Worm (Caenorhabditis elegans): ENCODE measurements around the gene srh-149.

The srh-149 gene

ce11 chrV:15833622-15834021, 7.4 kb downstream of the srh-149 start, which contains the start of gene srbc-54:
Gene srbc-54, minus strand, starts transcription at chrV:15833722.
- no peak for TF ChIP-seq ztf-11 (tag; optimal IDR thresholded peaks at IDR 0.05)
- no peak for TF ChIP-seq lsy-2 (tag; optimal IDR thresholded peaks at IDR 0.05)
- TF ChIP-seq gmeb-1 (tag; optimal IDR thresholded peaks at IDR 0.05) = no peak
- no peak for TF ChIP-seq nhr-10 (tag; optimal IDR thresholded peaks at IDR 0.05)
- no peak for TF ChIP-seq lin-39 (tag; optimal IDR thresholded peaks at IDR 0.05)
- TF ChIP-seq elt-1 (tag; optimal IDR thresholded peaks at IDR 0.05) = no peak
- TF ChIP-seq alr-1 (tag; optimal IDR thresholded peaks at IDR 0.05) = no peak
- TF ChIP-seq unc-62 (GFP tag; optimal IDR thresholded peaks at IDR 0.05) = no peak
- TF ChIP-seq crh-2 (tag; optimal IDR thresholded peaks at IDR 0.05) = no peak

ce11 chrV:15831586-15831985, 9.4 kb downstream of the srh-149 start, which contains the start of gene srbc-56:
Gene srbc-56, minus strand, starts transcription at chrV:15831686.
- no peak for TF ChIP-seq aly-2 (tag; optimal IDR thresholded peaks at IDR 0.05)
- no peak for TF ChIP-seq ceh-16 (tag; optimal IDR thresholded peaks at IDR 0.05)
- TF ChIP-seq sem-4 (tag; optimal IDR thresholded peaks at IDR 0.05) = no peak
- no peak for TF ChIP-seq gmeb-1 (tag; optimal IDR thresholded peaks at IDR 0.05)

ce11 chrV:15829907-15830306, 11.1 kb downstream of the srh-149 start, which contains the start of gene srbc-55:
Gene srbc-55, minus strand, starts transcription at chrV:15830007.
- TF ChIP-seq mab-5 (tag; optimal IDR thresholded peaks at IDR 0.05) (no peak), C34F6.9 (tag; optimal IDR thresholded peaks at IDR 0.05) (no peak)

- TF ChIP-seq ztf-4 (tag; optimal IDR thresholded peaks at IDR 0.05) (no peak), nhr-23 (tag; optimal IDR thresholded peaks at IDR 0.05) (no peak), fos-1 (tag; optimal IDR thresholded peaks at IDR 0.05) (no peak), ceh-16 (tag; optimal IDR thresholded peaks at IDR 0.05) (no peak), mab-5 (tag; optimal IDR thresholded peaks at IDR 0.05) (no peak), snpc-4 (tag; optimal IDR thresholded peaks at IDR 0.05) (no peak), Y55F3AM.14 (GFP tag; optimal IDR thresholded peaks at IDR 0.05) (no peak), nhr-25 (tag; optimal IDR thresholded peaks at IDR 0.05) (no peak), elt-1 (tag; optimal IDR thresholded peaks at IDR 0.05) (no peak), sem-4 (tag; optimal IDR thresholded peaks at IDR 0.05) (no peak), egl-27 (tag; optimal IDR thresholded peaks at IDR 0.05) (no peak), alr-1 (tag; optimal IDR thresholded peaks at IDR 0.05) (no peak), nhr-237 (tag; optimal IDR thresholded peaks at IDR 0.05) (no peak)
These were observed 14.9 kb downstream of the srh-149 start, which contains the start of gene srbc-51 for ce11 chrV:15826110-15826509. Gene srbc-51, plus strand, starts transcription at chrV:15826410.

ce11 chrV:15824866-15825265, 16.1 kb downstream of the srh-149 start, which contains the start of gene srbc-50:
Gene srbc-50, minus strand, starts transcription at chrV:15824966.
- TF ChIP-seq nhr-21 (tag; optimal IDR thresholded peaks at IDR 0.05) (no peak), dmd-4 (tag; optimal IDR thresholded peaks at IDR 0.05) (no peak)

ce11 chrV:15821398-15821797, 19.6 kb downstream of the srh-149 start, which contains the start of gene srbc-49:
Gene srbc-49, plus strand, starts transcription at chrV:15821698.
- TF ChIP-seq lin-13 (GFP tag; optimal IDR thresholded peaks at IDR 0.05) (no peak), ceh-16 (tag; optimal IDR thresholded peaks at IDR 0.05) (no peak), F13H6.1 (tag; optimal IDR thresholded peaks at IDR 0.05) (no peak), unc-62 (GFP tag; optimal IDR thresholded peaks at IDR 0.05) (no peak), C34F6.9 (tag; optimal IDR thresholded peaks at IDR 0.05) (no peak), zag-1 (tag; optimal IDR thresholded peaks at IDR 0.05) (no peak), aly-2 (tag; optimal IDR thresholded peaks at IDR 0.05) (no peak), lin-11 (tag; optimal IDR thresholded peaks at IDR 0.05) (no peak), elt-3 (tag; optimal IDR thresholded peaks at IDR 0.05) (no peak), R02D3.7 (tag; optimal IDR thresholded peaks at IDR 0.05) (no peak), ceh-82 (tag; optimal IDR thresholded peaks at IDR 0.05) (no peak), ztf-1 (GFP tag; conservative IDR thresholded peaks at IDR 0.05) (no peak)

- TF ChIP-seq mab-5 (tag; optimal IDR thresholded peaks at IDR 0.05) = no peak
These were observed 21.0 kb downstream of the srh-149 start, which contains the start of gene srbc-48 for ce11 chrV:15819983-15820382. Gene srbc-48, plus strand, starts transcription at chrV:15820283.

All from whole organism, L2 larva.